Worm (Caenorhabditis elegans): ENCODE data around the gene ddx-35.

ddx-35 gene

ce11 chrIII:1601464-1602169 lies 47.4 kb upstream of the ddx-35 start (continued):
- TF ChIP-seq lin-11 (tag; optimal IDR thresholded peaks at IDR 0.05) (no peak), skn-1 (tag; optimal IDR thresholded peaks at IDR 0.05) (no peak), peb-1 (tag; optimal IDR thresholded peaks at IDR 0.05) (no peak)

- no peak for TF ChIP-seq ceh-16 (tag; optimal IDR thresholded peaks at IDR 0.05)
- peak in 1 of 2 experiments; percentile 3 for TF ChIP-seq lsy-2 (tag; optimal IDR thresholded peaks at IDR 0.05)
These were observed 46.5 kb upstream of the ddx-35 start, which contains the start of gene sms-3 for ce11 chrIII:1600670-1601194. sms-3 (minus strand) TSS chrIII:1601144.

- TF ChIP-seq ZK546.5 (tag; optimal IDR thresholded peaks at IDR 0.05): no peak
- TF ChIP-seq sma-9 (GFP tag; optimal IDR thresholded peaks at IDR 0.05): no peak
- no peak for TF ChIP-seq sma-9 (tag; optimal IDR thresholded peaks at IDR 0.05)
- TF ChIP-seq sma-3 (GFP tag; optimal IDR thresholded peaks at IDR 0.05): no peak
- TF ChIP-seq snpc-4 (tag; optimal IDR thresholded peaks at IDR 0.05): no peak
- TF ChIP-seq nhr-6 (tag; optimal IDR thresholded peaks at IDR 0.05): no peak
- no peak for TF ChIP-seq lsy-2 (tag; optimal IDR thresholded peaks at IDR 0.05)
- TF ChIP-seq ama-1 (optimal IDR thresholded peaks at IDR 0.05): no peak
- no peak for TF ChIP-seq lin-13 (GFP tag; optimal IDR thresholded peaks at IDR 0.05)
- no peak for TF ChIP-seq egl-27 (tag; optimal IDR thresholded peaks at IDR 0.05)
- no peak for TF ChIP-seq alr-1 (tag; optimal IDR thresholded peaks at IDR 0.05)
- TF ChIP-seq zag-1 (tag; optimal IDR thresholded peaks at IDR 0.05): no peak
- no peak for TF ChIP-seq unc-39 (tag; optimal IDR thresholded peaks at IDR 0.05)
These were observed 44.7 kb upstream of the ddx-35 start for ce11 chrIII:1598927-1599326.

ce11 chrIII:1591681-1592080 lies 37.4 kb upstream of the ddx-35 start:
- peak; percentile 32 for TF ChIP-seq unc-55 (GFP tag; optimal IDR thresholded peaks at IDR 0.05)
- TF ChIP-seq unc-39 (tag; optimal IDR thresholded peaks at IDR 0.05): no peak
- no peak for TF ChIP-seq nhr-21 (tag; optimal IDR thresholded peaks at IDR 0.05)
- no peak for TF ChIP-seq snpc-4 (tag; optimal IDR thresholded peaks at IDR 0.05)
- peak; percentile 47 for TF ChIP-seq C34F6.9 (tag; optimal IDR thresholded peaks at IDR 0.05)
- TF ChIP-seq zag-1 (tag; optimal IDR thresholded peaks at IDR 0.05): no peak
- no peak for TF ChIP-seq R02D3.7 (tag; optimal IDR thresholded peaks at IDR 0.05)
- no peak for TF ChIP-seq egl-27 (tag; optimal IDR thresholded peaks at IDR 0.05)
- TF ChIP-seq nhr-23 (tag; optimal IDR thresholded peaks at IDR 0.05): no peak
- no peak for TF ChIP-seq sma-3 (GFP tag; optimal IDR thresholded peaks at IDR 0.05)
- no peak for TF ChIP-seq nhr-237 (tag; optimal IDR thresholded peaks at IDR 0.05)
- no peak for TF ChIP-seq ceh-82 (tag; optimal IDR thresholded peaks at IDR 0.05)
- TF ChIP-seq nhr-11 (tag; optimal IDR thresholded peaks at IDR 0.05): no peak
- peak in 1 of 2 experiments; percentile 72 for TF ChIP-seq lsy-2 (tag; optimal IDR thresholded peaks at IDR 0.05)
- no peak for TF ChIP-seq nhr-12 (tag; optimal IDR thresholded peaks at IDR 0.05)
- no peak for TF ChIP-seq nhr-129 (tag; optimal IDR thresholded peaks at IDR 0.05)
- TF ChIP-seq nhr-25 (tag; optimal IDR thresholded peaks at IDR 0.05): no peak
- peak; percentile 8 for TF ChIP-seq mab-5 (tag; optimal IDR thresholded peaks at IDR 0.05)
- no peak for TF ChIP-seq skn-1 (tag; optimal IDR thresholded peaks at IDR 0.05)
- TF ChIP-seq fos-1 (tag; optimal IDR thresholded peaks at IDR 0.05): no peak
- peak; percentile 39 for TF ChIP-seq crh-2 (tag; optimal IDR thresholded peaks at IDR 0.05)
- TF ChIP-seq lin-13 (GFP tag; optimal IDR thresholded peaks at IDR 0.05): peak; percentile 49
- no peak for TF ChIP-seq peb-1 (tag; optimal IDR thresholded peaks at IDR 0.05)
- TF ChIP-seq gmeb-1 (tag; optimal IDR thresholded peaks at IDR 0.05): no peak
- TF ChIP-seq unc-62 (GFP tag; optimal IDR thresholded peaks at IDR 0.05): no peak

- no peak for TF ChIP-seq nhr-23 (tag; optimal IDR thresholded peaks at IDR 0.05)
- TF ChIP-seq nhr-21 (tag; optimal IDR thresholded peaks at IDR 0.05): no peak
- no peak for TF ChIP-seq aly-2 (tag; optimal IDR thresholded peaks at IDR 0.05)
- TF ChIP-seq ceh-82 (tag; optimal IDR thresholded peaks at IDR 0.05): no peak
- no peak for TF ChIP-seq R02D3.7 (tag; optimal IDR thresholded peaks at IDR 0.05)
- no peak for TF ChIP-seq ztf-11 (tag; optimal IDR thresholded peaks at IDR 0.05)
- no peak for TF ChIP-seq nhr-11 (tag; optimal IDR thresholded peaks at IDR 0.05)
- TF ChIP-seq Y55F3AM.14 (GFP tag; optimal IDR thresholded peaks at IDR 0.05): no peak
- no peak for TF ChIP-seq nhr-6 (tag; optimal IDR thresholded peaks at IDR 0.05)
- no peak for TF ChIP-seq nhr-129 (tag; optimal IDR thresholded peaks at IDR 0.05)
- no peak for TF ChIP-seq ztf-4 (tag; optimal IDR thresholded peaks at IDR 0.05)
- no peak for TF ChIP-seq dmd-4 (tag; optimal IDR thresholded peaks at IDR 0.05)
- no peak for TF ChIP-seq zag-1 (tag; optimal IDR thresholded peaks at IDR 0.05)
- no peak for TF ChIP-seq peb-1 (tag; optimal IDR thresholded peaks at IDR 0.05)
- no peak for TF ChIP-seq egl-27 (tag; optimal IDR thresholded peaks at IDR 0.05)
- no peak for TF ChIP-seq mdl-1 (tag; optimal IDR thresholded peaks at IDR 0.05)
- TF ChIP-seq C34F6.9 (tag; optimal IDR thresholded peaks at IDR 0.05): no peak
- TF ChIP-seq lin-11 (tag; optimal IDR thresholded peaks at IDR 0.05): no peak
These were observed 30.0 kb upstream of the ddx-35 start for ce11 chrIII:1584216-1584715.

Data from whole organism, L2 larva.